Worm (Caenorhabditis elegans) whole organism, L4 larva: ENCODE results near the gene F07C6.3.

Source experiments
- F10B5.3 ChIP-seq: sonication (generic microtip); optimal IDR thresholded peaks from 2 replicates; lab custom pipeline; 2016; ENCODE audit warnings: mild to moderate bottlenecking, missing genetic modification characterization, missing compliant biosample characterization
- F26F4.8 ChIP-seq: fragments of 200-800 bp; sonication (Bioruptor generic); conservative IDR thresholded peaks from 2 replicates; pipeline ENCODE4 v1.3.6; 2022; ENCODE audit warnings: missing genetic modification characterization, missing compliant biosample characterization
- aha-1 ChIP-seq: fragments of 150-350 bp; peaks from one replicate; lab custom pipeline; 2014; ENCODE audit warnings: missing biosample characterization, missing genetic modification characterization
- aly-2 ChIP-seq: sonication (generic microtip); optimal IDR thresholded peaks from 2 replicates; lab custom pipeline; 2018; ENCODE audit warnings: missing biosample characterization, missing genetic modification characterization
- arid-1 ChIP-seq: fragments of 200-800 bp; sonication (Bioruptor generic); conservative IDR thresholded peaks from 2 replicates; pipeline ENCODE4 v1.3.6; 2022; ENCODE audit warnings: missing genetic modification reagents, missing genetic modification characterization, missing compliant biosample characterization
- daf-19 ChIP-seq: fragments of 200-800 bp; sonication (Bioruptor generic); conservative IDR thresholded peaks from 2 replicates; pipeline ENCODE4 v1.3.6; 2022; ENCODE audit warnings: missing genetic modification characterization, missing compliant biosample characterization
- egl-27 ChIP-seq: sonication (generic microtip); optimal IDR thresholded peaks from 3 replicates; lab custom pipeline; 2017; ENCODE audit warnings: missing biosample characterization, missing genetic modification reagents, missing genetic modification characterization
- lin-13 ChIP-seq: fragments of 150-350 bp; optimal IDR thresholded peaks from 2 replicates; lab custom pipeline; 2014; ENCODE audit warnings: missing biosample characterization, missing genetic modification reagents, missing genetic modification characterization
- lsy-2 ChIP-seq, 2 experiments: fragments of 150-350 bp in 1 of 2; sonication (generic microtip) in 1 of 2; optimal IDR thresholded peaks; 2 replicates each; lab custom pipeline; 2014 to 2017; ENCODE audit warnings: missing biosample characterization in 2 of 2, missing genetic modification characterization in 2 of 2
- mxl-3 ChIP-seq: fragments of 200-800 bp; sonication (Bioruptor generic); optimal IDR thresholded peaks from 2 replicates; lab custom pipeline; 2018; ENCODE audit warnings: mild to moderate bottlenecking, missing genetic modification characterization, missing compliant biosample characterization
- nhr-237 ChIP-seq: sonication (generic microtip); optimal IDR thresholded peaks from 2 replicates; lab custom pipeline; 2017; ENCODE audit warnings: missing biosample characterization, missing genetic modification characterization
- php-3 ChIP-seq: fragments of 200-800 bp; sonication (Bioruptor generic); IDR thresholded peaks from 2 replicates; pipeline ENCODE4 v1.3.6; 2022; ENCODE audit warnings: missing genetic modification reagents, missing genetic modification characterization, missing compliant biosample characterization
- snpc-4 ChIP-seq: fragments of 150-350 bp; optimal IDR thresholded peaks from 2 replicates; lab custom pipeline; 2014; ENCODE audit warnings: missing biosample characterization, missing genetic modification characterization
- zag-1 ChIP-seq: fragments of 150-350 bp; optimal IDR thresholded peaks from 2 replicates; lab custom pipeline; 2014; ENCODE audit warnings: missing biosample characterization, missing genetic modification characterization

- no peak for TF ChIP-seq F26F4.8 (GFP tag; lab: Robert Waterston, UW)
- no peak for TF ChIP-seq php-3 (GFP tag; lab: Robert Waterston, UW)
- TF ChIP-seq nhr-237: no peak
- TF ChIP-seq daf-19: no peak
- TF ChIP-seq aha-1 (tag; lab: Kevin White, UChicago): no peak
- no peak for TF ChIP-seq aly-2 (tag; lab: Kevin White, UChicago)
- no peak for TF ChIP-seq arid-1 (GFP tag; lab: Robert Waterston, UW)
- TF ChIP-seq lsy-2 (tag; optimal IDR thresholded peaks at IDR 0.05; lab: Kevin White, UChicago): no peak
- no peak for TF ChIP-seq egl-27 (tag; lab: Kevin White, UChicago)
- no peak for TF ChIP-seq mxl-3
- no peak for TF ChIP-seq F10B5.3 (tag; lab: Kevin White, UChicago)
- no peak for TF ChIP-seq zag-1
- no peak for TF ChIP-seq lin-13
- TF ChIP-seq snpc-4 (tag; lab: Kevin White, UChicago): peak; percentile 19
Observed at ce11 chrIV:12785988-12786387, 3.0 kb upstream of the F07C6.3 start.
